Worm (Caenorhabditis elegans) whole organism, late embryonic: ENCODE measurements around the gene Y50E8A.11.
"Not testable (repeated sequence)": the region's sequence is repeated elsewhere in the genome, so short reads cannot be mapped to it uniquely, and the experiment has no call there.

ENCODE experiments used
- C08G9.2 ChIP-seq: sonication (generic microtip); optimal IDR thresholded peaks from 2 replicates; lab custom pipeline; 2016; ENCODE audit warnings: mild to moderate bottlenecking, missing genetic modification characterization, moderate library complexity, missing compliant biosample characterization
- C38D4.7 ChIP-seq: fragments of 200-800 bp; sonication (Bioruptor generic); optimal IDR thresholded peaks from 2 replicates; lab custom pipeline; 2018; ENCODE audit warnings: mild to moderate bottlenecking, missing genetic modification characterization, moderate library complexity, missing compliant biosample characterization
- T23F11.4 ChIP-seq: fragments of 200-800 bp; sonication (Bioruptor generic); optimal IDR thresholded peaks from 2 replicates; lab custom pipeline; 2018; ENCODE audit warnings: mild to moderate bottlenecking, missing genetic modification characterization, missing compliant biosample characterization
- ama-1 ChIP-seq: fragments of 150-350 bp; optimal IDR thresholded peaks from 2 replicates; lab custom pipeline; 2014
- ceh-19 ChIP-seq: fragments of 200-800 bp; sonication (Bioruptor generic); optimal IDR thresholded peaks from 2 replicates; lab custom pipeline; 2018; ENCODE audit warnings: mild to moderate bottlenecking, missing genetic modification characterization, missing compliant biosample characterization
- ceh-2 ChIP-seq: sonication (generic microtip); optimal IDR thresholded peaks from 2 replicates; lab custom pipeline; 2016; ENCODE audit warnings: missing genotype, missing genetic modification characterization, missing compliant biosample characterization
- ceh-22 ChIP-seq: sonication (generic microtip); optimal IDR thresholded peaks from 2 replicates; lab custom pipeline; 2017; ENCODE audit warnings: missing biosample characterization, missing genetic modification characterization
- ceh-24 ChIP-seq: sonication (generic microtip); optimal IDR thresholded peaks from 2 replicates; lab custom pipeline; 2016; ENCODE audit warnings: mild to moderate bottlenecking, missing genetic modification characterization, missing compliant biosample characterization
- ceh-30 ChIP-seq: fragments of 150-350 bp; optimal IDR thresholded peaks from 2 replicates; lab custom pipeline; 2014; ENCODE audit warnings: missing biosample characterization, missing genetic modification characterization
- ceh-31 ChIP-seq: sonication (generic microtip); optimal IDR thresholded peaks from 2 replicates; lab custom pipeline; 2016; ENCODE audit warnings: missing genetic modification characterization, missing compliant biosample characterization
- ceh-34 ChIP-seq: sonication (generic microtip); optimal IDR thresholded peaks from 2 replicates; lab custom pipeline; 2016; ENCODE audit warnings: mild to moderate bottlenecking, missing genetic modification characterization, missing compliant biosample characterization
- ceh-45 ChIP-seq: fragments of 200-800 bp; sonication (Bioruptor generic); IDR thresholded peaks from 2 replicates; pipeline ENCODE4 v1.3.6; 2022; ENCODE audit warnings: missing genetic modification reagents, missing genetic modification characterization, missing compliant biosample characterization
- che-1 ChIP-seq: sonication (generic microtip); optimal IDR thresholded peaks from 2 replicates; lab custom pipeline; 2016; ENCODE audit warnings: mild to moderate bottlenecking, missing genetic modification characterization, missing compliant biosample characterization
- elt-2 ChIP-seq: sonication (generic microtip); optimal IDR thresholded peaks from 2 replicates; lab custom pipeline; 2016; ENCODE audit warnings: missing genetic modification reagents, missing genetic modification characterization, missing compliant biosample characterization
- eyg-1 ChIP-seq: sonication (generic microtip); optimal IDR thresholded peaks from 2 replicates; lab custom pipeline; 2016; ENCODE audit warnings: missing genotype, missing genetic modification characterization, missing compliant biosample characterization
- fkh-6 ChIP-seq: sonication (generic microtip); optimal IDR thresholded peaks from 2 replicates; lab custom pipeline; 2016; ENCODE audit warnings: missing genetic modification characterization, missing compliant biosample characterization
- gmeb-2 ChIP-seq: sonication (generic microtip); optimal IDR thresholded peaks from 2 replicates; lab custom pipeline; 2016; ENCODE audit warnings: missing genetic modification characterization, inconsistent platforms, missing compliant biosample characterization
- hlh-6 ChIP-seq: sonication (generic microtip); optimal IDR thresholded peaks from 2 replicates; lab custom pipeline; 2016; ENCODE audit warnings: missing genotype, missing genetic modification characterization, missing compliant biosample characterization
- hlh-8 ChIP-seq: sonication (generic microtip); optimal IDR thresholded peaks from 2 replicates; lab custom pipeline; 2016; ENCODE audit warnings: missing genotype, missing genetic modification characterization, missing compliant biosample characterization
- lim-6 ChIP-seq: sonication (generic microtip); optimal IDR thresholded peaks from 2 replicates; lab custom pipeline; 2016; ENCODE audit warnings: missing genetic modification characterization, missing compliant biosample characterization
- nhr-11 ChIP-seq: fragments of 150-350 bp; optimal IDR thresholded peaks from 2 replicates; lab custom pipeline; 2014; ENCODE audit warnings: missing biosample characterization, missing genetic modification characterization
- npax-4 ChIP-seq: sonication (generic microtip); optimal IDR thresholded peaks from 2 replicates; lab custom pipeline; 2016; ENCODE audit warnings: missing genetic modification characterization, missing compliant biosample characterization
- odd-2 ChIP-seq: sonication (generic microtip); optimal IDR thresholded peaks from 2 replicates; lab custom pipeline; 2017; ENCODE audit warnings: antibody characterized with exemption, mild to moderate bottlenecking, missing genetic modification characterization, missing compliant biosample characterization
- pax-1 ChIP-seq: fragments of 150-350 bp; optimal IDR thresholded peaks from 2 replicates; lab custom pipeline; 2014; ENCODE audit warnings: missing biosample characterization, missing genetic modification characterization
- pha-2 ChIP-seq: sonication (generic microtip); optimal IDR thresholded peaks from 2 replicates; lab custom pipeline; 2017; ENCODE audit warnings: mild to moderate bottlenecking, missing genetic modification characterization, missing compliant biosample characterization
- pha-4 ChIP-seq: fragments of 150-350 bp; optimal IDR thresholded peaks from 2 replicates; lab custom pipeline; 2018; ENCODE audit warnings: missing biosample characterization, missing genetic modification reagents, missing genetic modification characterization
- pqm-1 ChIP-seq: sonication (generic microtip); optimal IDR thresholded peaks from 2 replicates; lab custom pipeline; 2016; ENCODE audit warnings: missing genetic modification characterization, missing compliant biosample characterization
- pros-1 ChIP-seq: fragments of 150-350 bp; optimal IDR thresholded peaks from 2 replicates; lab custom pipeline; 2014; ENCODE audit warnings: missing biosample characterization, missing genetic modification reagents, missing genetic modification characterization
- sdc-2 ChIP-seq: sonication (generic microtip); optimal IDR thresholded peaks from 2 replicates; lab custom pipeline; 2016; ENCODE audit warnings: missing genotype, missing genetic modification characterization, missing compliant biosample characterization
- sox-2 ChIP-seq: fragments of 200-800 bp; sonication (Bioruptor generic); IDR thresholded peaks from 2 replicates; pipeline ENCODE4 v1.3.6; 2022; ENCODE audit warnings: missing genetic modification reagents, missing genetic modification characterization, missing compliant biosample characterization
- sox-4 ChIP-seq: sonication (generic microtip); optimal IDR thresholded peaks from 2 replicates; lab custom pipeline; 2017; ENCODE audit warnings: mild to moderate bottlenecking, missing genetic modification characterization, inconsistent platforms, missing compliant biosample characterization
- syd-9 ChIP-seq: sonication (generic microtip); optimal IDR thresholded peaks from 2 replicates; lab custom pipeline; 2016; ENCODE audit warnings: mild to moderate bottlenecking, missing genetic modification characterization, moderate library complexity, missing compliant biosample characterization
- tbx-7 ChIP-seq: sonication (generic microtip); optimal IDR thresholded peaks from 2 replicates; lab custom pipeline; 2016; ENCODE audit warnings: missing genotype, missing genetic modification characterization, missing compliant biosample characterization
- ttx-3 ChIP-seq: sonication (generic microtip); optimal IDR thresholded peaks from 2 replicates; lab custom pipeline; 2016; ENCODE audit warnings: missing genetic modification reagents, missing genetic modification characterization, missing compliant biosample characterization
- unc-42 ChIP-seq: sonication (generic microtip); optimal IDR thresholded peaks from 2 replicates; lab custom pipeline; 2016; ENCODE audit warnings: missing genotype, missing genetic modification characterization, missing compliant biosample characterization
- unc-55 ChIP-seq: sonication (generic microtip); optimal IDR thresholded peaks from 2 replicates; lab custom pipeline; 2017; ENCODE audit warnings: missing biosample characterization, missing genetic modification reagents, missing genetic modification characterization

Y50E8A.11 gene

ce11 chrV:14746975-14747374 is 34.3 kb upstream of the Y50E8A.11 start:
- TF ChIP-seq lim-6 (tag; lab: Kevin White, UChicago), result no peak
- TF ChIP-seq pqm-1 (tag; lab: Kevin White, UChicago), result no peak
- TF ChIP-seq sox-4, result no peak
- no peak for TF ChIP-seq sdc-2 (tag; lab: Kevin White, UChicago)
- no peak for TF ChIP-seq nhr-11 (tag; lab: Kevin White, UChicago)
- no peak for TF ChIP-seq ceh-24 (tag; lab: Kevin White, UChicago)
- TF ChIP-seq ama-1, result no peak
- TF ChIP-seq odd-2 (tag; lab: Kevin White, UChicago), result no peak
- no peak for TF ChIP-seq C08G9.2 (tag; lab: Kevin White, UChicago)

ce11 chrV:14748608-14749137 is 32.6 kb upstream of the Y50E8A.11 start, which contains the start of the genes lipl-8 and Y50E8A.22:
lipl-8 (minus strand) TSS chrV:14748708.
Y50E8A.22 (minus strand) TSS chrV:14749087.
- TF ChIP-seq fkh-6 (tag; lab: Kevin White, UChicago) (no peak), T23F11.4 (GFP tag; lab: Kevin White, UChicago) (no peak), ceh-45 (GFP tag; lab: Robert Waterston, UW) (no peak), pha-4 (tag; lab: Kevin White, UChicago) (no peak)

ce11 chrV:14750357-14750756 is 30.9 kb upstream of the Y50E8A.11 start, which contains the start of gene nspa-10:
nspa-10 (minus strand) TSS chrV:14750457.
- not testable (repeated sequence) for TF ChIP-seq pros-1 (tag; lab: Kevin White, UChicago); C38D4.7 (GFP tag; lab: Kevin White, UChicago); ceh-34 (tag; lab: Kevin White, UChicago)

ce11 chrV:14762563-14762962 is 18.7 kb upstream of the Y50E8A.11 start:
- TF ChIP-seq ceh-22 (tag; lab: Kevin White, UChicago), result no peak
- TF ChIP-seq ceh-31 (tag; lab: Kevin White, UChicago), result no peak
- no peak for TF ChIP-seq odd-2 (tag; lab: Kevin White, UChicago)
- no peak for TF ChIP-seq pha-2 (tag; lab: Kevin White, UChicago)
- no peak for TF ChIP-seq syd-9
- TF ChIP-seq ceh-34 (tag; lab: Kevin White, UChicago), result no peak
- no peak for TF ChIP-seq ttx-3 (tag; lab: Kevin White, UChicago)
- TF ChIP-seq unc-42, result no peak
- TF ChIP-seq unc-55 (GFP tag; lab: Kevin White, UChicago), result no peak
- TF ChIP-seq nhr-11 (tag; lab: Kevin White, UChicago), result no peak
- TF ChIP-seq eyg-1 (tag; lab: Kevin White, UChicago), result no peak

ce11 chrV:14763582-14763981 is 17.6 kb upstream of the Y50E8A.11 start:
- TF ChIP-seq unc-42 (no peak), pqm-1 (tag; lab: Kevin White, UChicago) (no peak)

ce11 chrV:14773048-14773447 is 8.2 kb upstream of the Y50E8A.11 start, which contains the start of gene haf-7:
haf-7 (plus strand) TSS chrV:14773258.
- TF ChIP-seq ceh-2 (tag; lab: Kevin White, UChicago) (no peak), elt-2 (tag; lab: Kevin White, UChicago) (peak; percentile 14)

- no peak for TF ChIP-seq ceh-19 (GFP tag; lab: Kevin White, UChicago)
- no peak for TF ChIP-seq hlh-6 (tag; lab: Kevin White, UChicago)
- TF ChIP-seq ceh-30 (tag; lab: Kevin White, UChicago), result no peak
- TF ChIP-seq gmeb-2 (tag; lab: Kevin White, UChicago), result no peak
- TF ChIP-seq pax-1 (tag; lab: Kevin White, UChicago), result no peak
- no peak for TF ChIP-seq npax-4 (tag; lab: Kevin White, UChicago)
- no peak for TF ChIP-seq ceh-31 (tag; lab: Kevin White, UChicago)
- TF ChIP-seq tbx-7 (tag; lab: Kevin White, UChicago), result no peak
- TF ChIP-seq lim-6 (tag; lab: Kevin White, UChicago), result no peak
- TF ChIP-seq sox-2, result no peak
- TF ChIP-seq hlh-8 (tag; lab: Kevin White, UChicago), result no peak
- TF ChIP-seq che-1 (tag; lab: Kevin White, UChicago), result no peak
Measured at ce11 chrV:14779644-14780043, 1.6 kb upstream of the Y50E8A.11 start, which contains the start of the genes scrm-7 and Y50E8A.10. scrm-7 (minus strand) TSS chrV:14779744. Y50E8A.10 (plus strand) TSS chrV:14779996.
